Worm (Caenorhabditis elegans): ENCODE measurements around the gene fbxc-50.

DNA sequence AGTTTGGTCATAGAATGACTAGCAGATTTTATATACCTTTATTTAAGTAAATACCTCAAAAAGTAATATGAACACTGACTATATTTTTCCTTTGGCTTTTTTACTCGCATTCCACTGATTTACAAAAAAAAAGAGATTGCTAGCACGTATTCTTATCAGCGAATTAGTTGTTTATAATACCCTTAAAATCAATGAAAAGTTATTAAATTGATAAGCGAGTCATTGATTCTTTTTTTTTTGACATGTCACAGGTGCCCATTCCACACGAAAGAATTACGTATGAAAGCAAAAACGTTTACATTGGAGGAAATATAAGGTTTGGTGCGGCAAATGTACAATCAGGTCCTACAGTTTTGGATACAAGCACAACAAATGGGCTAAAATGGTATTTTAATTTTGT, 47.3 kb upstream of the fbxc-50 start, which contains the start of gene btb-17:
- TF ChIP-seq snpc-4 (tag; optimal IDR thresholded peaks at IDR 0.05) (no peak), ceh-16 (tag; optimal IDR thresholded peaks at IDR 0.05) (no peak), ceh-9 (tag; optimal IDR thresholded peaks at IDR 0.05) (no peak), ama-1 (optimal IDR thresholded peaks at IDR 0.05) (no peak), ztf-11 (tag; optimal IDR thresholded peaks at IDR 0.05) (no peak), elt-2 (tag; optimal IDR thresholded peaks at IDR 0.05) (peak; percentile 77), nhr-237 (tag; optimal IDR thresholded peaks at IDR 0.05) (no peak), ztf-4 (tag; optimal IDR thresholded peaks at IDR 0.05) (no peak), nhr-12 (tag; optimal IDR thresholded peaks at IDR 0.05) (no peak)
